Worm (Caenorhabditis elegans) whole organism, L4/young adult: ENCODE results near the gene Y48G9A.6.

Experiments used
- W03F9.2 ChIP-seq: fragments of 150-350 bp; optimal IDR thresholded peaks from 2 replicates; lab custom pipeline; 2014; ENCODE audit warnings: missing biosample characterization, missing genetic modification characterization
- him-1 ChIP-seq: sonication (generic microtip); optimal IDR thresholded peaks from 2 replicates; lab custom pipeline; 2016; ENCODE audit warnings: missing genotype, missing genetic modification reagents, missing genetic modification characterization, missing compliant biosample characterization

DNA sequence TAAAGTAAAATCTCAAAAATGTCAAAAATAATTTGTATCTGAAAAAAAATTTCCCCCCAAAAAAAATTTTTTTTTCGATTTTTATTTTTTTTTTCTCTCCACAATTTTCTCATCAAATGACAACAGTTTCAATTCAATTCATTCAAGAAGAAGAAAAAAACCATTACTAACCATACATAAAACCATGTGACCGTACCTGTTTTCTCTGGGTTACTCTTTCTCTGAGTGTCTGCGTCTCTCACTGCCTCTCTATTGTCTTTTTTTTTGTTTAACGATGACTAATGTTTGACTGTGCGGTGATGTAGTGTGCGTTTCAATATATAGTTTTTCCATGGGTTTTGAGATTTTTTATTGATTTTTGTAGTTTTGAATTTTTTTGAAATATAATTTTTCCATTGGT is 26.9 kb upstream of the Y48G9A.6 start:
- TF ChIP-seq W03F9.2 (tag; lab: Kevin White, UChicago) (peak; percentile 21), him-1 (tag; lab: Kevin White, UChicago) (no peak)
